Worm (Caenorhabditis elegans) whole organism, young adult: Measurements from ENCODE around the gene F59A6.2.

Experiments used
- B0336.3 ChIP-seq: fragments of 200-800 bp; sonication (Bioruptor generic); IDR thresholded peaks from 2 replicates; pipeline ENCODE4 v1.3.6; 2022; ENCODE audit warnings: missing genetic modification characterization, missing compliant biosample characterization
- F39B2.1 ChIP-seq: fragments of 200-800 bp; sonication (Bioruptor generic); IDR thresholded peaks from 2 replicates; pipeline ENCODE4 v1.3.6; 2022; ENCODE audit warnings: missing genetic modification reagents, missing genetic modification characterization, missing compliant biosample characterization
- cebp-1 ChIP-seq, 2 experiments: fragments of 200-800 bp in 1 of 2; sonication (Bioruptor generic) in 1 of 2; sonication (generic microtip) in 1 of 2; IDR thresholded peaks in 1 of 2; optimal IDR thresholded peaks in 1 of 2; 2 replicates each; pipeline versions ENCODE4 v1.3.6 to Lab custom; 2017 to 2022; ENCODE audit warnings: missing compliant biosample characterization in 2 of 2, missing genetic modification characterization in 2 of 2, mild to moderate bottlenecking in 1 of 2, missing genetic modification reagents in 1 of 2, moderate library complexity in 1 of 2
- mxl-1 ChIP-seq: sonication (generic microtip); optimal IDR thresholded peaks from 2 replicates; lab custom pipeline; 2016; ENCODE audit warnings: missing genetic modification characterization, missing compliant biosample characterization
- snpc-4 ChIP-seq, 5 experiments: fragments of 150-350 bp in 1 of 5; sonication (generic microtip) in 4 of 5; optimal IDR thresholded peaks; 2 replicates each; lab custom pipeline; 2014 to 2018; ENCODE audit warnings: missing genetic modification characterization in 5 of 5, missing biosample characterization in 3 of 5, antibody characterized with exemption in 2 of 5, mild to moderate bottlenecking in 2 of 5, missing compliant biosample characterization in 2 of 5, missing genotype in 2 of 5, moderate library complexity in 2 of 5, missing genetic modification reagents in 1 of 5

- TF ChIP-seq mxl-1 (tag; lab: Kevin White, UChicago) (no peak), F39B2.1 (GFP tag; lab: Robert Waterston, UW) (no peak), snpc-4 (GFP tag; optimal IDR thresholded peaks at IDR 0.05; lab: Kevin White, UChicago) (no peak), snpc-4 (tag; optimal IDR thresholded peaks at IDR 0.05; lab: Kevin White, UChicago) (no peak), B0336.3 (GFP tag; lab: Robert Waterston, UW) (no peak), cebp-1 (GFP tag; IDR thresholded peaks at IDR 0.05; lab: Robert Waterston, UW) (no peak), cebp-1 (tag; optimal IDR thresholded peaks at IDR 0.05; lab: Kevin White, UChicago) (no peak)
These were observed 40.0 kb upstream of the F59A6.2 start for ce11 chrII:4974448-4974951.
